Worm (Caenorhabditis elegans): ENCODE data around the gene Y53C12A.10.

ce11 chrII:9662160-9662559, 42.5 kb downstream of the Y53C12A.10 start:
- no peak for TF ChIP-seq zag-1 (tag; optimal IDR thresholded peaks at IDR 0.05)
- TF ChIP-seq elt-3 (tag; optimal IDR thresholded peaks at IDR 0.05) = no peak
- TF ChIP-seq nhr-237 (tag; optimal IDR thresholded peaks at IDR 0.05) = no peak
- no peak for TF ChIP-seq lin-39 (tag; optimal IDR thresholded peaks at IDR 0.05)
- TF ChIP-seq F13H6.1 (tag; optimal IDR thresholded peaks at IDR 0.05) = no peak
- no peak for TF ChIP-seq lsy-2 (tag; optimal IDR thresholded peaks at IDR 0.05)
- TF ChIP-seq elt-1 (tag; optimal IDR thresholded peaks at IDR 0.05) = no peak
- TF ChIP-seq skn-1 (tag; optimal IDR thresholded peaks at IDR 0.05) = no peak
- no peak for TF ChIP-seq gmeb-1 (tag; optimal IDR thresholded peaks at IDR 0.05)
